Worm (Caenorhabditis elegans) whole organism, L4 larva: ENCODE results near the gene atz-1.

Source experiments
- D1046.2 ChIP-seq: fragments of 200-800 bp; sonication (Bioruptor generic); IDR thresholded peaks from 2 replicates; pipeline ENCODE4 v1.3.6; 2022; ENCODE audit warnings: missing genetic modification characterization, missing compliant biosample characterization
- F26F4.8 ChIP-seq: fragments of 200-800 bp; sonication (Bioruptor generic); conservative IDR thresholded peaks from 2 replicates; pipeline ENCODE4 v1.3.6; 2022; ENCODE audit warnings: missing genetic modification characterization, missing compliant biosample characterization
- F37D6.2 ChIP-seq: sonication (generic microtip); optimal IDR thresholded peaks from 2 replicates; lab custom pipeline; 2016; ENCODE audit warnings: mild to moderate bottlenecking, missing genetic modification characterization, missing compliant biosample characterization
- aha-1 ChIP-seq: fragments of 150-350 bp; peaks from one replicate; lab custom pipeline; 2014; ENCODE audit warnings: missing biosample characterization, missing genetic modification characterization
- aly-2 ChIP-seq: sonication (generic microtip); optimal IDR thresholded peaks from 2 replicates; lab custom pipeline; 2018; ENCODE audit warnings: missing biosample characterization, missing genetic modification characterization
- ama-1 ChIP-seq: fragments of 150-350 bp; optimal IDR thresholded peaks from 2 replicates; lab custom pipeline; 2014; ENCODE audit warnings: inconsistent platforms, mixed read lengths
- ceh-20 ChIP-seq: fragments of 200-800 bp; sonication (Bioruptor generic); IDR thresholded peaks from 2 replicates; pipeline ENCODE4 v1.3.6; 2022; ENCODE audit warnings: missing genetic modification reagents, missing genetic modification characterization, missing compliant biosample characterization
- ceh-32 ChIP-seq: sonication (generic microtip); optimal IDR thresholded peaks from 2 replicates; lab custom pipeline; 2016; ENCODE audit warnings: mild to moderate bottlenecking, missing genetic modification characterization, missing compliant biosample characterization; ENCODE audit not compliant: poor library complexity
- daf-12 ChIP-seq: fragments of 150-350 bp; optimal IDR thresholded peaks from 2 replicates; lab custom pipeline; 2014; ENCODE audit warnings: missing biosample characterization, missing genetic modification reagents, missing genetic modification characterization
- daf-16 ChIP-seq, 3 experiments: sonication (generic microtip); optimal IDR thresholded peaks; 2 replicates each; lab custom pipeline; 2016 to 2017; ENCODE audit warnings: missing genetic modification characterization in 3 of 3, missing genetic modification reagents in 3 of 3, mild to moderate bottlenecking in 2 of 3, missing compliant biosample characterization in 2 of 3, missing biosample characterization in 1 of 3, moderate library complexity in 1 of 3
- daf-8 ChIP-seq: fragments of 200-800 bp; sonication (Bioruptor generic); IDR thresholded peaks from 2 replicates; pipeline ENCODE4 v1.3.6; 2022; ENCODE audit warnings: missing genetic modification characterization, missing compliant biosample characterization
- dmd-6 ChIP-seq: fragments of 200-800 bp; sonication (Bioruptor generic); IDR thresholded peaks from 2 replicates; pipeline ENCODE4 v1.3.6; 2022; ENCODE audit warnings: missing genetic modification reagents, missing genetic modification characterization, missing compliant biosample characterization
- dmd-8 ChIP-seq: fragments of 200-800 bp; sonication (Bioruptor generic); IDR thresholded peaks from 2 replicates; pipeline ENCODE4 v1.3.6; 2022; ENCODE audit warnings: missing genetic modification characterization, missing compliant biosample characterization
- dve-1 ChIP-seq: sonication (generic microtip); optimal IDR thresholded peaks from 2 replicates; lab custom pipeline; 2017; ENCODE audit warnings: antibody characterized with exemption, mild to moderate bottlenecking, missing genetic modification characterization, missing compliant biosample characterization; ENCODE audit not compliant: insufficient read depth
- fkh-10 ChIP-seq: fragments of 150-350 bp; optimal IDR thresholded peaks from 2 replicates; lab custom pipeline; 2014; ENCODE audit warnings: missing biosample characterization, missing genetic modification reagents, missing genetic modification characterization
- hif-1 ChIP-seq, 2 experiments: sonication (generic microtip); optimal IDR thresholded peaks; 2 replicates each; lab custom pipeline; 2016 to 2017; ENCODE audit warnings: missing compliant biosample characterization in 2 of 2, missing genetic modification characterization in 2 of 2, missing genetic modification reagents in 2 of 2, missing genotype in 2 of 2, mild to moderate bottlenecking in 1 of 2
- hlh-11 ChIP-seq: fragments of 200-800 bp; sonication (Bioruptor generic); optimal IDR thresholded peaks from 2 replicates; lab custom pipeline; 2018; ENCODE audit warnings: mild to moderate bottlenecking, missing genetic modification characterization, missing compliant biosample characterization
- hlh-30 ChIP-seq: sonication (generic microtip); optimal IDR thresholded peaks from 2 replicates; lab custom pipeline; 2017; ENCODE audit warnings: antibody characterized with exemption, mild to moderate bottlenecking, missing genetic modification characterization, missing compliant biosample characterization; ENCODE audit not compliant: insufficient read depth
- lin-29 ChIP-seq: fragments of 200-800 bp; sonication (Bioruptor generic); IDR thresholded peaks from 2 replicates; pipeline ENCODE4 v1.3.6; 2022; ENCODE audit warnings: missing genetic modification reagents, missing genetic modification characterization, missing compliant biosample characterization
- lir-3 ChIP-seq: sonication (generic microtip); optimal IDR thresholded peaks from 2 replicates; lab custom pipeline; 2016; ENCODE audit warnings: mild to moderate bottlenecking, missing genetic modification characterization, missing compliant biosample characterization
- lsy-2 ChIP-seq, 2 experiments: fragments of 150-350 bp in 1 of 2; sonication (generic microtip) in 1 of 2; optimal IDR thresholded peaks; 2 replicates each; lab custom pipeline; 2014 to 2017; ENCODE audit warnings: missing biosample characterization in 2 of 2, missing genetic modification characterization in 2 of 2
- madf-5 ChIP-seq, 2 experiments: fragments of 200-800 bp; sonication (Bioruptor generic); IDR thresholded peaks; 2 replicates each; pipeline ENCODE4 v1.3.6; 2022; ENCODE audit warnings: missing compliant biosample characterization in 2 of 2, missing genetic modification characterization in 2 of 2
- mdt-29 ChIP-seq: fragments of 200-800 bp; sonication (Bioruptor generic); IDR thresholded peaks from 2 replicates; pipeline ENCODE4 v1.3.6; 2022; ENCODE audit warnings: missing genetic modification reagents, missing genetic modification characterization, missing compliant biosample characterization
- mep-1 ChIP-seq: fragments of 150-350 bp; sonication (generic microtip); optimal IDR thresholded peaks from 3 replicates; lab custom pipeline; 2014; ENCODE audit warnings: missing biosample characterization, missing genetic modification characterization
- mes-2 ChIP-seq: sonication (generic microtip); optimal IDR thresholded peaks from 2 replicates; lab custom pipeline; 2016; ENCODE audit warnings: missing genotype, mild to moderate bottlenecking, missing genetic modification characterization, missing compliant biosample characterization; ENCODE audit not compliant: poor library complexity, severe bottlenecking
- nhr-102 ChIP-seq: sonication (generic microtip); optimal IDR thresholded peaks from 2 replicates; lab custom pipeline; 2016; ENCODE audit warnings: mild to moderate bottlenecking, missing genetic modification characterization, moderate library complexity, missing compliant biosample characterization
- nhr-28 ChIP-seq: fragments of 150-350 bp; optimal IDR thresholded peaks from 2 replicates; lab custom pipeline; 2014; ENCODE audit warnings: missing biosample characterization, missing genetic modification characterization
- nhr-48 ChIP-seq: sonication (generic microtip); optimal IDR thresholded peaks from 2 replicates; lab custom pipeline; 2016; ENCODE audit warnings: mild to moderate bottlenecking, missing genetic modification characterization, missing compliant biosample characterization
- nhr-77 ChIP-seq: fragments of 150-350 bp; optimal IDR thresholded peaks from 2 replicates; lab custom pipeline; 2014; ENCODE audit warnings: missing biosample characterization, missing genetic modification characterization
- pqm-1 ChIP-seq: sonication (generic microtip); optimal IDR thresholded peaks from 2 replicates; lab custom pipeline; 2017; ENCODE audit warnings: missing biosample characterization, missing genetic modification characterization
- saeg-2 ChIP-seq: fragments of 200-800 bp; sonication (Bioruptor generic); IDR thresholded peaks from 2 replicates; pipeline ENCODE4 v1.3.6; 2022; ENCODE audit warnings: missing genetic modification reagents, missing genetic modification characterization, missing compliant biosample characterization
- unc-62 ChIP-seq, 3 experiments: fragments of 150-350 bp in 1 of 3; sonication (generic microtip); optimal IDR thresholded peaks in 2 of 3; peaks in 1 of 3; 1 replicate in 1 of 3; 2 replicates in 2 of 3; lab custom pipeline; 2014 to 2017; ENCODE audit warnings: missing biosample characterization in 3 of 3, missing genetic modification characterization in 3 of 3, missing genetic modification reagents in 3 of 3, missing genotype in 1 of 3
- vab-7 ChIP-seq: fragments of 200-800 bp; sonication (Bioruptor generic); IDR thresholded peaks from 2 replicates; pipeline ENCODE4 v1.3.6; 2022; ENCODE audit warnings: missing genetic modification reagents, missing genetic modification characterization, missing compliant biosample characterization

atz-1 gene

ce11 chrIV:12376021-12376420 is at the start of gene atz-1:
Gene atz-1, minus strand, starts transcription at chrIV:12376121.
- no peak for TF ChIP-seq aly-2 (tag; lab: Kevin White, UChicago)
- no peak for TF ChIP-seq ceh-32 (tag; lab: Kevin White, UChicago)
- TF ChIP-seq madf-5 (GFP tag; IDR thresholded peaks at IDR 0.05; lab: Robert Waterston, UW), result no peak
- no peak for TF ChIP-seq lin-29
- TF ChIP-seq daf-12, result no peak
- TF ChIP-seq unc-62 (GFP tag; optimal IDR thresholded peaks at IDR 0.05 in 1 of 2; lab: Kevin White, UChicago), result peak in 1 of 2 experiments; percentile 55
- TF ChIP-seq unc-62 (tag; optimal IDR thresholded peaks at IDR 0.05; lab: Kevin White, UChicago), result no peak
- no peak for TF ChIP-seq daf-8 (GFP tag; lab: Robert Waterston, UW)
- TF ChIP-seq dmd-8 (GFP tag; lab: Robert Waterston, UW), result no peak
- TF ChIP-seq saeg-2, result no peak
- TF ChIP-seq, all 104 proteins: peak for 1

ce11 chrIV:12425595-12425994 is 49.7 kb upstream of the atz-1 start:
- TF ChIP-seq daf-16 (GFP tag; optimal IDR thresholded peaks at IDR 0.05; lab: Kevin White, UChicago) (no peak), daf-16 (tag; optimal IDR thresholded peaks at IDR 0.05; lab: Kevin White, UChicago) (no peak), aha-1 (peak; percentile 93), hlh-30 (peak; percentile 53), unc-62 (GFP tag; optimal IDR thresholded peaks at IDR 0.05 in 1 of 2; lab: Kevin White, UChicago) (peak in 1 of 2 experiments; percentile 97), unc-62 (tag; optimal IDR thresholded peaks at IDR 0.05; lab: Kevin White, UChicago) (no peak), mes-2 (no peak), mep-1 (tag; lab: Kevin White, UChicago) (peak; percentile 9), nhr-102 (tag; lab: Kevin White, UChicago) (no peak), F37D6.2 (tag; lab: Kevin White, UChicago) (no peak), lir-3 (tag; lab: Kevin White, UChicago) (no peak), F26F4.8 (GFP tag; lab: Robert Waterston, UW) (no peak), ceh-20 (GFP tag; lab: Robert Waterston, UW) (peak; percentile 76), mdt-29 (0 out of 2 replicates have a peak, but pooled peaks have one; percentile 11), daf-8 (GFP tag; lab: Robert Waterston, UW) (no peak), vab-7 (GFP tag; lab: Robert Waterston, UW) (0 out of 2 replicates have a peak, but pooled peaks have one; percentile 45)

DNA sequence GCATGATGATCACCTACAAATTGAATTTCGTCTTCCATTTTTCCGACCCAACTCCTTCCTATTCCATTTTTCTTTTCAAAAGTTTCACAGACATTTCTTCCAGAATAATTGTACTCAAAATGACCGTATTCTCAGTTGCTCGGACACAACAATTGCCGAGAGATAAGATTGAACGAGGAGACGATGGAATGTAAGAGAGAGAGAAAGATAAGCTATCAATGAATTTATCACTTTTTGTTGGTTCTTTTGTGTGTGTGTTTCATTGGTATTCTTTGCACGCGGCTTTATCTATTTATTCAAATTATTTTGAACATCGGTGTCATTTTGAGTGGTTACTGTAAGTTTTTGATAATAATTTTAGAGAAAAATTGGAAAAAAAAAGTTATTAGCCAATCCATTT is 44.5 kb upstream of the atz-1 start, which contains the start of gene ugt-65:
ugt-65 (plus strand) TSS at position 229 of the 400 bp plus-strand sequence.
- peak; percentile 46 for TF ChIP-seq nhr-77 (tag; lab: Kevin White, UChicago)
- no peak for TF ChIP-seq vab-7 (GFP tag; lab: Robert Waterston, UW)
- TF ChIP-seq nhr-28 (tag; lab: Kevin White, UChicago), result peak; percentile 72
- TF ChIP-seq D1046.2 (GFP tag; lab: Robert Waterston, UW), result no peak
- peak; percentile 1 for TF ChIP-seq nhr-102 (tag; lab: Kevin White, UChicago)
- peak; percentile 27 for TF ChIP-seq nhr-48
- TF ChIP-seq ama-1 (lab: Kevin White, UChicago), result no peak
- TF ChIP-seq dmd-6 (GFP tag; lab: Robert Waterston, UW), result peak; percentile 54
- TF ChIP-seq dve-1 (tag; lab: Kevin White, UChicago), result peak; percentile 67
- TF ChIP-seq hlh-11 (tag; lab: Kevin White, UChicago), result peak; percentile 54
- peak in 1 of 2 experiments; percentile 17 for TF ChIP-seq lsy-2 (tag; optimal IDR thresholded peaks at IDR 0.05; lab: Kevin White, UChicago)
- TF ChIP-seq pqm-1 (tag; lab: Kevin White, UChicago), result peak; percentile 76
- no peak for TF ChIP-seq daf-8 (GFP tag; lab: Robert Waterston, UW)
- TF ChIP-seq daf-16 (GFP tag; optimal IDR thresholded peaks at IDR 0.05; lab: Kevin White, UChicago), result no peak
- TF ChIP-seq daf-16 (tag; optimal IDR thresholded peaks at IDR 0.05; lab: Kevin White, UChicago), result peak; percentile 74

DNA sequence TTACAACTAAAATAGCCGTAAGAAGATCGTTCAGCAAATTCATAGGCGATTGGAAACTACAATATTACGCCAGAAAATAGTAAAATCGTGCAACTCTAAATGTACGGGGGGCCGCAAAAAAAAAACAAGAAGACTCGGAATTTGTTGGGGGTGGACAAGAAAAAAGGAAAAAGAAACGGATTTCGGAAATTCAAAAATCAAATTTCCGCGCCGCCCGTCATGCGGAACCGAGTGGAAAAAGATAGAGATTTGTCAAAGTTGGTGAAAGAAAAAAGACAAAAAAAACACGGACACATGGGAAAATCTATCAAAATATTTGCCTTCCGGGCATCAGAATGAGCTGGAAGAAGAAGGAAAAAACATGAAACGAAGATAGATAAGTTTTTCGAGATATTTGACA is 43.4 kb upstream of the atz-1 start:
- TF ChIP-seq mep-1 (tag; lab: Kevin White, UChicago) (peak; percentile 14), fkh-10 (peak; percentile 54), nhr-77 (tag; lab: Kevin White, UChicago) (no peak), hif-1 (tag; optimal IDR thresholded peaks at IDR 0.05; lab: Kevin White, UChicago) (no peak)
